Fruit fly (Drosophila melanogaster) whole organism, embryonic: Measurements from ENCODE around the gene CG5191.

Source experiments
- Bteb2 ChIP-seq: fragments of 200-800 bp; sonication (Bioruptor generic); optimal IDR thresholded peaks from 2 replicates; lab custom pipeline; 2016; ENCODE audit warnings: missing biosample characterization, missing genetic modification characterization
- CG10462 ChIP-seq: fragments of 200-800 bp; sonication (Bioruptor generic); optimal IDR thresholded peaks from 2 replicates; lab custom pipeline; 2016; ENCODE audit warnings: missing biosample characterization, missing genetic modification characterization
- CG10543 ChIP-seq: fragments of 200-800 bp; sonication (Bioruptor generic); optimal IDR thresholded peaks from 3 replicates; lab custom pipeline; 2017; ENCODE audit warnings: missing biosample characterization, mild to moderate bottlenecking, missing genetic modification characterization, moderate library complexity
- CG11696 ChIP-seq: fragments of 200-800 bp; sonication (Bioruptor generic); IDR thresholded peaks from 2 replicates; pipeline ENCODE4 v1.3.6; 2022; ENCODE audit warnings: missing biosample characterization, missing genetic modification characterization
- CG12659 ChIP-seq: fragments of 200-800 bp; sonication (Bioruptor generic); optimal IDR thresholded peaks from 3 replicates; lab custom pipeline; 2017; ENCODE audit warnings: mild to moderate bottlenecking, missing biosample characterization, missing genetic modification reagents, missing genetic modification characterization
- CG13287 ChIP-seq: fragments of 200-800 bp; sonication (Bioruptor generic); IDR thresholded peaks from 2 replicates; pipeline ENCODE4 v1.3.6; 2022; ENCODE audit warnings: missing biosample characterization, missing genetic modification characterization; ENCODE audit not compliant: partially characterized antibody
- CG13424 ChIP-seq: fragments of 200-800 bp; sonication (Bioruptor generic); optimal IDR thresholded peaks from 2 replicates; lab custom pipeline; 2019; ENCODE audit warnings: missing biosample characterization, mild to moderate bottlenecking, missing genetic modification characterization, moderate library complexity
- CG14667 ChIP-seq: fragments of 200-800 bp; sonication (Bioruptor generic); IDR thresholded peaks from 2 replicates; pipeline ENCODE4 v1.3.6; 2022; ENCODE audit warnings: missing biosample characterization, missing genetic modification characterization
- CG18476 ChIP-seq: fragments of 200-800 bp; sonication (Bioruptor generic); optimal IDR thresholded peaks from 2 replicates; lab custom pipeline; 2016; ENCODE audit warnings: missing biosample characterization, mild to moderate bottlenecking, missing genetic modification characterization
- CG30403 ChIP-seq: fragments of 200-800 bp; sonication (Bioruptor generic); optimal IDR thresholded peaks from 3 replicates; lab custom pipeline; 2016; ENCODE audit warnings: missing biosample characterization, missing genetic modification characterization
- CG3065 ChIP-seq: fragments of 200-800 bp; sonication (Bioruptor generic); optimal IDR thresholded peaks from 2 replicates; lab custom pipeline; 2016; ENCODE audit warnings: missing biosample characterization, missing genetic modification characterization
- CG32772 ChIP-seq: fragments of 200-800 bp; sonication (Bioruptor generic); IDR thresholded peaks from 2 replicates; pipeline ENCODE4 v1.3.6; 2022; ENCODE audit warnings: missing biosample characterization, missing genetic modification characterization
- CG3838 ChIP-seq: fragments of 200-800 bp; sonication (Bioruptor generic); optimal IDR thresholded peaks from 3 replicates; lab custom pipeline; 2016; ENCODE audit warnings: missing biosample characterization, missing genetic modification characterization
- CG5245 ChIP-seq: fragments of 200-800 bp; sonication (Bioruptor generic); optimal IDR thresholded peaks from 3 replicates; lab custom pipeline; 2016; ENCODE audit warnings: missing biosample characterization, missing genetic modification characterization
- CG6791 ChIP-seq: fragments of 200-800 bp; sonication (Bioruptor generic); IDR thresholded peaks from 3 replicates; pipeline ENCODE4 v1.3.6; 2022; ENCODE audit warnings: missing biosample characterization, missing genetic modification characterization; ENCODE audit not compliant: partially characterized antibody
- CG6813 ChIP-seq: fragments of 200-800 bp; sonication (Bioruptor generic); optimal IDR thresholded peaks from 2 replicates; lab custom pipeline; 2017; ENCODE audit warnings: missing biosample characterization, missing genetic modification characterization, mild to moderate bottlenecking, moderate library complexity, missing genetic modification reagents
- CG7928 ChIP-seq: fragments of 200-800 bp; sonication (Bioruptor generic); optimal IDR thresholded peaks from 2 replicates; lab custom pipeline; 2017; ENCODE audit warnings: missing biosample characterization, mild to moderate bottlenecking, missing genetic modification characterization
- CG7987 ChIP-seq: fragments of 200-800 bp; sonication (Bioruptor generic); optimal IDR thresholded peaks from 2 replicates; lab custom pipeline; 2018; ENCODE audit warnings: missing biosample characterization, mild to moderate bottlenecking, missing genetic modification characterization, moderate library complexity
- CG8924 ChIP-seq: fragments of 200-800 bp; optimal IDR thresholded peaks from 3 replicates; lab custom pipeline; 2019; ENCODE audit warnings: missing biosample characterization, mild to moderate bottlenecking, missing genetic modification characterization, moderate library complexity
- CHES-1-like ChIP-seq: fragments of 200-800 bp; sonication (Bioruptor generic); optimal IDR thresholded peaks from 2 replicates; lab custom pipeline; 2016; ENCODE audit warnings: missing biosample characterization, missing genetic modification characterization
- CrebB ChIP-seq: fragments of 200-800 bp; sonication (Bioruptor generic); optimal IDR thresholded peaks from 3 replicates; lab custom pipeline; 2018; ENCODE audit warnings: missing biosample characterization, mild to moderate bottlenecking, missing genetic modification characterization
- Fer3 ChIP-seq: fragments of 200-800 bp; sonication (Bioruptor generic); optimal IDR thresholded peaks from 2 replicates; lab custom pipeline; 2018; ENCODE audit warnings: missing biosample characterization, mild to moderate bottlenecking, missing genetic modification characterization, moderate library complexity
- GATAe ChIP-seq: fragments of 200-800 bp; sonication (Bioruptor generic); conservative IDR thresholded peaks from 2 replicates; pipeline ENCODE4 v1.3.6; 2022; ENCODE audit warnings: missing biosample characterization, missing genetic modification characterization
- Kr ChIP-seq: fragments of 200-800 bp; sonication (Bioruptor generic); optimal IDR thresholded peaks from 2 replicates; lab custom pipeline; 2017; ENCODE audit warnings: missing biosample characterization, mild to moderate bottlenecking, missing genetic modification characterization
- Med ChIP-seq: fragments of 200-800 bp; sonication (Bioruptor generic); peaks from one replicate; lab custom pipeline; 2016; ENCODE audit warnings: missing biosample characterization, missing genetic modification characterization, mild to moderate bottlenecking, inconsistent platforms, moderate library complexity
- Six4 ChIP-seq: fragments of 200-800 bp; sonication (Bioruptor generic); optimal IDR thresholded peaks from 2 replicates; lab custom pipeline; 2016; ENCODE audit warnings: missing biosample characterization, missing genetic modification characterization
- Stat92E ChIP-seq, 3 experiments: fragments of >200 bp in 2 of 3; fragments of 200-800 bp in 1 of 3; sonication (Bioruptor generic) in 1 of 3; optimal IDR thresholded peaks; 2 replicates each; lab custom pipeline; 2017 to 2019; ENCODE audit warnings: missing biosample characterization in 3 of 3, missing genetic modification characterization in 3 of 3, mild to moderate bottlenecking in 1 of 3, moderate library complexity in 1 of 3
- YL-1 ChIP-seq: fragments of 200-800 bp; sonication (Bioruptor generic); optimal IDR thresholded peaks from 3 replicates; lab custom pipeline; 2017; ENCODE audit warnings: missing biosample characterization, mild to moderate bottlenecking, missing genetic modification characterization
- caup ChIP-seq: fragments of 200-800 bp; sonication (Bioruptor generic); optimal IDR thresholded peaks from 3 replicates; lab custom pipeline; 2017; ENCODE audit warnings: missing biosample characterization, mild to moderate bottlenecking, missing genetic modification characterization, moderate library complexity; ENCODE audit not compliant: severe bottlenecking
- ci ChIP-seq: fragments of 200-800 bp; sonication (Bioruptor generic); IDR thresholded peaks from 3 replicates; pipeline ENCODE4 v1.3.6; 2022; ENCODE audit warnings: missing biosample characterization, missing genetic modification characterization
- fd102C ChIP-seq: fragments of 200-800 bp; sonication (Bioruptor generic); optimal IDR thresholded peaks from 2 replicates; lab custom pipeline; 2018; ENCODE audit warnings: missing biosample characterization, mild to moderate bottlenecking, missing genetic modification characterization, moderate library complexity
- gro ChIP-seq: fragments of 200-800 bp; sonication (Bioruptor generic); optimal IDR thresholded peaks from 2 replicates; lab custom pipeline; 2016; ENCODE audit warnings: missing biosample characterization, missing genetic modification characterization
- gsb-n ChIP-seq: fragments of 200-800 bp; sonication (Bioruptor generic); optimal IDR thresholded peaks from 3 replicates; lab custom pipeline; 2018; ENCODE audit warnings: missing biosample characterization, mild to moderate bottlenecking, missing genetic modification characterization
- ham ChIP-seq: fragments of 200-800 bp; sonication (Bioruptor generic); IDR thresholded peaks from 2 replicates; pipeline ENCODE4 v1.3.6; 2022; ENCODE audit warnings: missing biosample characterization, missing genetic modification characterization
- klu ChIP-seq: fragments of 200-800 bp; sonication (Bioruptor generic); IDR thresholded peaks from 2 replicates; pipeline ENCODE4 v1.3.6; 2022; ENCODE audit warnings: missing biosample characterization, missing genetic modification characterization
- lilli ChIP-seq: fragments of 200-800 bp; sonication (Bioruptor generic); optimal IDR thresholded peaks from 3 replicates; lab custom pipeline; 2016; ENCODE audit warnings: missing biosample characterization, missing genetic modification characterization
- maf-S ChIP-seq: fragments of 200-800 bp; sonication (Bioruptor generic); optimal IDR thresholded peaks from 2 replicates; lab custom pipeline; 2016; ENCODE audit warnings: missing biosample characterization, missing genetic modification characterization
- mam ChIP-seq: fragments of 200-800 bp; sonication (Bioruptor generic); optimal IDR thresholded peaks from 3 replicates; lab custom pipeline; 2016; ENCODE audit warnings: missing biosample characterization, missing genetic modification characterization
- oc ChIP-seq: fragments of 200-800 bp; sonication (Bioruptor generic); optimal IDR thresholded peaks from 2 replicates; lab custom pipeline; 2018; ENCODE audit warnings: missing biosample characterization, mild to moderate bottlenecking, missing genetic modification characterization, moderate library complexity
- phol ChIP-seq: fragments of 200-800 bp; sonication (Bioruptor generic); optimal IDR thresholded peaks from 3 replicates; lab custom pipeline; 2018; ENCODE audit warnings: missing biosample characterization, mild to moderate bottlenecking, missing genetic modification characterization, moderate library complexity
- pita ChIP-seq: fragments of 200-800 bp; sonication (Bioruptor generic); optimal IDR thresholded peaks from 2 replicates; lab custom pipeline; 2017; ENCODE audit warnings: missing biosample characterization, mild to moderate bottlenecking, missing genetic modification characterization
- pum ChIP-seq: fragments of 200-800 bp; sonication (Bioruptor generic); optimal IDR thresholded peaks from 2 replicates; lab custom pipeline; 2016; ENCODE audit warnings: missing biosample characterization, missing genetic modification characterization
- run ChIP-seq: fragments of 200-800 bp; sonication (Bioruptor generic); optimal IDR thresholded peaks from 3 replicates; lab custom pipeline; 2018; ENCODE audit warnings: missing biosample characterization, mild to moderate bottlenecking, missing genetic modification characterization
- sc ChIP-seq, 3 experiments: fragments of >200 bp in 2 of 3; fragments of 200-800 bp in 1 of 3; sonication (Bioruptor generic) in 1 of 3; optimal IDR thresholded peaks; 2 replicates in 2 of 3; 3 replicates in 1 of 3; lab custom pipeline; 2017; ENCODE audit warnings: mild to moderate bottlenecking in 1 of 3, missing biosample characterization in 1 of 3, missing genetic modification characterization in 1 of 3, missing genetic modification reagents in 1 of 3
- sim ChIP-seq: fragments of 200-800 bp; sonication (Bioruptor generic); IDR thresholded peaks from 2 replicates; pipeline ENCODE4 v1.3.6; 2022; ENCODE audit warnings: missing biosample characterization, missing genetic modification characterization
- tin ChIP-seq: fragments of 200-800 bp; sonication (Bioruptor generic); optimal IDR thresholded peaks from 3 replicates; lab custom pipeline; 2016; ENCODE audit warnings: missing biosample characterization, missing genetic modification characterization
- tll ChIP-seq, 2 experiments: fragments of 200-800 bp in 1 of 2; fragments of >200 bp in 1 of 2; sonication (Bioruptor generic) in 1 of 2; optimal IDR thresholded peaks; 2 replicates each; lab custom pipeline; 2017 to 2019; ENCODE audit warnings: missing biosample characterization in 2 of 2, missing genetic modification characterization in 2 of 2, mild to moderate bottlenecking in 1 of 2, moderate library complexity in 1 of 2

The CG5191 gene

dm6 chr3R:20550632-20551486 is 9.8 kb upstream of the CG5191 start (continued):
- TF ChIP-seq fd102C (GFP tag; lab: Kevin White, UChicago) (peak; percentile 98), CG13287 (GFP tag; lab: Robert Waterston, UW) (peak; percentile 88), CG7987 (GFP tag; lab: Kevin White, UChicago) (peak; percentile 98), tll (GFP tag; optimal IDR thresholded peaks at IDR 0.05; lab: Kevin White, UChicago) (peak in 1 of 2 experiments; percentile 88), CG10543 (GFP tag; lab: Kevin White, UChicago) (peak; percentile 89), Fer3 (tag; lab: Kevin White, UChicago) (peak; percentile 63), CG3065 (peak; percentile 26), CG10462 (peak; percentile 30), mam (GFP tag; lab: Kevin White, UChicago) (no peak), phol (tag; lab: Kevin White, UChicago) (no peak), oc (peak; percentile 63), sim (peak; percentile 63; the same call in 1 of the 2 replicates), CG7928 (GFP tag; lab: Kevin White, UChicago) (peak; percentile 49), maf-S (GFP tag; lab: Kevin White, UChicago) (peak; percentile 72), CG3838 (GFP tag; lab: Kevin White, UChicago) (no peak), CG11696 (GFP tag; lab: Robert Waterston, UW) (peak; percentile 41; the same call in 1 of the 2 replicates), gsb-n (tag; lab: Kevin White, UChicago) (peak; percentile 63), CG6791 (GFP tag; lab: Robert Waterston, UW) (peak; percentile 99), Bteb2 (no peak), CG6813 (GFP tag; lab: Kevin White, UChicago) (peak; percentile 96), GATAe (no peak), Six4 (GFP tag; lab: Kevin White, UChicago) (peak; percentile 65), CG12659 (peak; percentile 41), pum (GFP tag; lab: Kevin White, UChicago) (no peak), lilli (no peak), tin (GFP tag; lab: Kevin White, UChicago) (no peak), CG5245 (GFP tag; lab: Kevin White, UChicago) (no peak), CG13424 (tag; lab: Kevin White, UChicago) (peak; percentile 69), run (tag; lab: Kevin White, UChicago) (peak; percentile 35), CG32772 (GFP tag; lab: Robert Waterston, UW) (0 out of 2 replicates have a peak, but pooled peaks have one; percentile 30), ci (peak; percentile 87), ham (GFP tag; lab: Robert Waterston, UW) (no peak), caup (GFP tag; lab: Kevin White, UChicago) (peak; percentile 93), CG8924 (tag; lab: Kevin White, UChicago) (peak; percentile 81), CHES-1-like (peak; percentile 57), sc (optimal IDR thresholded peaks at IDR 0.05; lab: Kevin White, UChicago) (no peak), sc (GFP tag; optimal IDR thresholded peaks at IDR 0.05; lab: Kevin White, UChicago) (peak; percentile 57), Med (peak; percentile 94), klu (no peak), Kr (peak; percentile 96), gro (peak; percentile 68), CG18476 (GFP tag; lab: Kevin White, UChicago) (no peak), CG14667 (GFP tag; lab: Robert Waterston, UW) (no peak), CG30403 (GFP tag; lab: Kevin White, UChicago) (no peak), YL-1 (GFP tag; lab: Kevin White, UChicago) (peak; percentile 92), Stat92E (GFP tag; optimal IDR thresholded peaks at IDR 0.05; lab: Kevin White, UChicago) (no peak), pita (GFP tag; lab: Kevin White, UChicago) (no peak), CrebB (tag; lab: Kevin White, UChicago) (peak; percentile 91)
